Fruit fly (Drosophila melanogaster): ENCODE measurements around the gene scramb1.

- no peak for TF ChIP-seq Crg-1 (GFP tag; optimal IDR thresholded peaks at IDR 0.05)
- TF ChIP-seq ovo (GFP tag; optimal IDR thresholded peaks at IDR 0.05) = no peak
- TF ChIP-seq Hr96 (GFP tag; optimal IDR thresholded peaks at IDR 0.05) = no peak
- TF ChIP-seq pad (GFP tag; optimal IDR thresholded peaks at IDR 0.05) = no peak
- TF ChIP-seq CG1620 (GFP tag; optimal IDR thresholded peaks at IDR 0.05) = no peak
- no peak for TF ChIP-seq cnc (optimal IDR thresholded peaks at IDR 0.05)
- no peak for TF ChIP-seq kay (GFP tag; ENCODE audit: borderline replicate concordance)
- TF ChIP-seq toe (GFP tag; optimal IDR thresholded peaks at IDR 0.05) = no peak
- no peak for TF ChIP-seq Mnt (GFP tag; optimal IDR thresholded peaks at IDR 0.05)
- TF ChIP-seq Clk (GFP tag; optimal IDR thresholded peaks at IDR 0.05) = no peak
- TF ChIP-seq CG33017 (tag; optimal IDR thresholded peaks at IDR 0.05) = no peak
- no peak for TF ChIP-seq bab1 (GFP tag; optimal IDR thresholded peaks at IDR 0.05)
- TF ChIP-seq CG7101 (tag; optimal IDR thresholded peaks at IDR 0.05) = no peak
Observed at dm6 chr3L:10227094-10227493, 2.1 kb upstream of the scramb1 start.

Data from whole organism, adult.